Fruit fly (Drosophila melanogaster): ENCODE data around the gene Nop56.

The Nop56 gene

dm6 chr3R:22455335-22455985, 34.6 kb upstream of the Nop56 start (continued):
- TF ChIP-seq CG2712 (tag; optimal IDR thresholded peaks at IDR 0.05) (peak; percentile 4), B-H1 (GFP tag; IDR thresholded peaks at IDR 0.05) (no peak), row (GFP tag; IDR thresholded peaks at IDR 0.05) (peak; percentile 30; the same call in 2 of the 3 replicates), CG6854 (GFP tag; optimal IDR thresholded peaks at IDR 0.05) (no peak), oc (tag; optimal IDR thresholded peaks at IDR 0.05) (no peak), stc (GFP tag; IDR thresholded peaks at IDR 0.05) (no peak), bigmax (GFP tag; optimal IDR thresholded peaks at IDR 0.05) (no peak), bab2 (GFP tag; optimal IDR thresholded peaks at IDR 0.05) (no peak), Adf1 (GFP tag; IDR thresholded peaks at IDR 0.05) (no peak), CG3163 (GFP tag; optimal IDR thresholded peaks at IDR 0.05) (no peak), CG16815 (GFP tag; optimal IDR thresholded peaks at IDR 0.05) (peak; percentile 6), phol (tag; optimal IDR thresholded peaks at IDR 0.05) (peak; percentile 26), CG12219 (GFP tag; optimal IDR thresholded peaks at IDR 0.05) (no peak), CG5245 (GFP tag; optimal IDR thresholded peaks at IDR 0.05) (no peak), CG2678 (tag; optimal IDR thresholded peaks at IDR 0.05) (peak; percentile 33), Vsx1 (GFP tag; optimal IDR thresholded peaks at IDR 0.05) (no peak), nmo (GFP tag; optimal IDR thresholded peaks at IDR 0.05) (peak; percentile 20), ase (GFP tag; IDR thresholded peaks at IDR 0.05) (no peak), fd64A (GFP tag; optimal IDR thresholded peaks at IDR 0.05) (no peak), CG14441 (GFP tag; IDR thresholded peaks at IDR 0.05) (peak; percentile 15; the same call in 1 of the 2 replicates), HmgZ (tag; optimal IDR thresholded peaks at IDR 0.05) (no peak), unc-4 (GFP tag; IDR thresholded peaks at IDR 0.05; ENCODE audit: partially characterized antibody) (no peak), gsb (GFP tag; IDR thresholded peaks at IDR 0.05) (no peak), seq (GFP tag; IDR thresholded peaks at IDR 0.05) (no peak), CG3995 (GFP tag; optimal IDR thresholded peaks at IDR 0.05) (no peak), HHEX (GFP tag; optimal IDR thresholded peaks at IDR 0.05) (no peak), CG2120 (GFP tag; optimal IDR thresholded peaks at IDR 0.05) (peak; percentile 4), trh (GFP tag; optimal IDR thresholded peaks at IDR 0.05) (no peak), CG6175 (GFP tag; IDR thresholded peaks at IDR 0.05) (no peak), E2f2 (GFP tag; IDR thresholded peaks at IDR 0.05) (no peak), CG15479 (GFP tag; optimal IDR thresholded peaks at IDR 0.05) (no peak), ato (GFP tag; IDR thresholded peaks at IDR 0.05; ENCODE audit: partially characterized antibody) (no peak), Oli (tag; optimal IDR thresholded peaks at IDR 0.05) (peak; percentile 34), CG10979 (tag; optimal IDR thresholded peaks at IDR 0.05) (peak; percentile 5), CG12659 (GFP tag; optimal IDR thresholded peaks at IDR 0.05) (peak; percentile 0), Mrtf (GFP tag; IDR thresholded peaks at IDR 0.05) (no peak), CG12942 (GFP tag; optimal IDR thresholded peaks at IDR 0.05) (no peak), Doc3 (GFP tag; IDR thresholded peaks at IDR 0.05; ENCODE audit: partially characterized antibody) (no peak), CG13894 (tag; optimal IDR thresholded peaks at IDR 0.05) (no peak), gsb-n (tag; optimal IDR thresholded peaks at IDR 0.05) (no peak), Scr (GFP tag; IDR thresholded peaks at IDR 0.05; ENCODE audit: partially characterized antibody) (no peak), CG13296 (GFP tag; optimal IDR thresholded peaks at IDR 0.05) (peak; percentile 1), odd (GFP tag; optimal IDR thresholded peaks at IDR 0.05) (no peak), CG8281 (tag; optimal IDR thresholded peaks at IDR 0.05) (no peak), chn (GFP tag; optimal IDR thresholded peaks at IDR 0.05) (no peak), unpg (GFP tag; optimal IDR thresholded peaks at IDR 0.05) (no peak), CG17385 (GFP tag; optimal IDR thresholded peaks at IDR 0.05) (no peak), CG4707 (GFP tag; optimal IDR thresholded peaks at IDR 0.05) (no peak), B-H2 (GFP tag; optimal IDR thresholded peaks at IDR 0.05) (no peak), CG7372 (GFP tag; IDR thresholded peaks at IDR 0.05) (no peak)

All from whole organism, embryonic.